Worm (Caenorhabditis elegans) whole organism, L2 larva: ENCODE data around the gene lipl-2.

Experiments used
- C34F6.9 ChIP-seq: fragments of 150-350 bp; optimal IDR thresholded peaks from 2 replicates; lab custom pipeline; 2014; ENCODE audit warnings: missing biosample characterization, missing genetic modification characterization
- F13H6.1 ChIP-seq: sonication (generic microtip); optimal IDR thresholded peaks from 2 replicates; lab custom pipeline; 2016; ENCODE audit warnings: missing genetic modification characterization, missing compliant biosample characterization
- R02D3.7 ChIP-seq: fragments of 150-350 bp; optimal IDR thresholded peaks from 2 replicates; lab custom pipeline; 2014; ENCODE audit warnings: missing biosample characterization, missing genetic modification characterization
- Y55F3AM.14 ChIP-seq: fragments of 200-800 bp; sonication (Bioruptor generic); optimal IDR thresholded peaks from 2 replicates; lab custom pipeline; 2018; ENCODE audit warnings: mild to moderate bottlenecking, missing genetic modification characterization, missing compliant biosample characterization
- ZK546.5 ChIP-seq: sonication (generic microtip); optimal IDR thresholded peaks from 2 replicates; lab custom pipeline; 2017; ENCODE audit warnings: missing biosample characterization, missing genetic modification characterization
- alr-1 ChIP-seq: fragments of 150-350 bp; optimal IDR thresholded peaks from 2 replicates; lab custom pipeline; 2014; ENCODE audit warnings: missing biosample characterization, missing genetic modification characterization
- aly-2 ChIP-seq: fragments of 150-350 bp; optimal IDR thresholded peaks from 2 replicates; lab custom pipeline; 2014; ENCODE audit warnings: missing biosample characterization, missing genetic modification characterization
- ama-1 ChIP-seq: fragments of 150-350 bp; optimal IDR thresholded peaks from 2 replicates; lab custom pipeline; 2018; ENCODE audit warnings: inconsistent platforms
- blmp-1 ChIP-seq: sonication (generic microtip); optimal IDR thresholded peaks from 2 replicates; lab custom pipeline; 2017; ENCODE audit warnings: missing genetic modification characterization, mild to moderate bottlenecking, missing compliant biosample characterization, antibody characterized with exemption, moderate library complexity; ENCODE audit not compliant: insufficient read depth
- ceh-16 ChIP-seq: fragments of 150-350 bp; optimal IDR thresholded peaks from 2 replicates; lab custom pipeline; 2014; ENCODE audit warnings: missing biosample characterization, missing genetic modification characterization
- ceh-82 ChIP-seq: fragments of 150-350 bp; optimal IDR thresholded peaks from 2 replicates; lab custom pipeline; 2014; ENCODE audit warnings: missing biosample characterization, missing genetic modification characterization
- crh-2 ChIP-seq: sonication (generic microtip); optimal IDR thresholded peaks from 2 replicates; lab custom pipeline; 2017; ENCODE audit warnings: missing biosample characterization, missing genetic modification characterization
- egl-27 ChIP-seq: sonication (generic microtip); optimal IDR thresholded peaks from 3 replicates; lab custom pipeline; 2017; ENCODE audit warnings: missing biosample characterization, missing genetic modification reagents, missing genetic modification characterization
- elt-1 ChIP-seq: fragments of 150-350 bp; optimal IDR thresholded peaks from 2 replicates; lab custom pipeline; 2014; ENCODE audit warnings: missing biosample characterization, missing genetic modification characterization
- fos-1 ChIP-seq: fragments of 150-350 bp; optimal IDR thresholded peaks from 2 replicates; lab custom pipeline; 2014; ENCODE audit warnings: missing biosample characterization, missing genetic modification characterization
- lin-11 ChIP-seq: fragments of 150-350 bp; sonication (generic microtip); optimal IDR thresholded peaks from 2 replicates; lab custom pipeline; 2014; ENCODE audit warnings: missing biosample characterization, missing genetic modification characterization, inconsistent platforms, mixed read lengths
- lin-13 ChIP-seq: fragments of 150-350 bp; optimal IDR thresholded peaks from 2 replicates; lab custom pipeline; 2014; ENCODE audit warnings: missing biosample characterization, missing genetic modification reagents, missing genetic modification characterization
- lin-39 ChIP-seq: fragments of 150-350 bp; optimal IDR thresholded peaks from 2 replicates; lab custom pipeline; 2014; ENCODE audit warnings: missing biosample characterization, missing genetic modification reagents, missing genetic modification characterization
- lsy-2 ChIP-seq, 2 experiments: fragments of 150-350 bp in 1 of 2; sonication (generic microtip) in 1 of 2; optimal IDR thresholded peaks; 2 replicates each; lab custom pipeline; 2014 to 2017; ENCODE audit warnings: missing biosample characterization in 2 of 2, missing genetic modification characterization in 2 of 2
- mab-5 ChIP-seq: fragments of 150-350 bp; optimal IDR thresholded peaks from 2 replicates; lab custom pipeline; 2014; ENCODE audit warnings: missing biosample characterization, missing genetic modification characterization
- mbf-1 ChIP-seq: sonication (generic microtip); optimal IDR thresholded peaks from 2 replicates; lab custom pipeline; 2017; ENCODE audit warnings: missing biosample characterization, missing genetic modification characterization
- nhr-10 ChIP-seq: sonication (generic microtip); optimal IDR thresholded peaks from 2 replicates; lab custom pipeline; 2017; ENCODE audit warnings: missing biosample characterization, missing genetic modification characterization
- nhr-11 ChIP-seq: fragments of 150-350 bp; optimal IDR thresholded peaks from 2 replicates; lab custom pipeline; 2014; ENCODE audit warnings: missing biosample characterization, missing genetic modification characterization
- nhr-12 ChIP-seq: fragments of 150-350 bp; optimal IDR thresholded peaks from 2 replicates; lab custom pipeline; 2014; ENCODE audit warnings: missing biosample characterization, missing genetic modification characterization
- nhr-129 ChIP-seq: fragments of 150-350 bp; optimal IDR thresholded peaks from 2 replicates; lab custom pipeline; 2014; ENCODE audit warnings: missing biosample characterization, missing genetic modification characterization
- nhr-21 ChIP-seq: fragments of 150-350 bp; optimal IDR thresholded peaks from 2 replicates; lab custom pipeline; 2014; ENCODE audit warnings: missing biosample characterization, missing genetic modification characterization
- nhr-23 ChIP-seq: fragments of 150-350 bp; optimal IDR thresholded peaks from 2 replicates; lab custom pipeline; 2014; ENCODE audit warnings: missing biosample characterization, missing genetic modification reagents, missing genetic modification characterization
- nhr-25 ChIP-seq: fragments of 150-350 bp; sonication (generic microtip); optimal IDR thresholded peaks from 3 replicates; lab custom pipeline; 2014; ENCODE audit warnings: missing biosample characterization, missing genetic modification characterization
- nhr-6 ChIP-seq: fragments of 150-350 bp; optimal IDR thresholded peaks from 2 replicates; lab custom pipeline; 2014; ENCODE audit warnings: missing biosample characterization, missing genetic modification characterization
- nhr-77 ChIP-seq: fragments of 150-350 bp; optimal IDR thresholded peaks from 2 replicates; lab custom pipeline; 2014; ENCODE audit warnings: missing biosample characterization, missing genetic modification characterization
- skn-1 ChIP-seq: sonication (generic microtip); optimal IDR thresholded peaks from 2 replicates; lab custom pipeline; 2017; ENCODE audit warnings: missing biosample characterization, missing genetic modification characterization
- sma-3 ChIP-seq: sonication (generic microtip); optimal IDR thresholded peaks from 2 replicates; lab custom pipeline; 2016; ENCODE audit warnings: missing genetic modification reagents, missing genetic modification characterization, missing compliant biosample characterization
- sma-9 ChIP-seq, 2 experiments: fragments of 150-350 bp in 1 of 2; sonication (generic microtip) in 1 of 2; optimal IDR thresholded peaks; 2 replicates each; lab custom pipeline; 2014 to 2016; ENCODE audit warnings: missing genetic modification characterization in 2 of 2, mild to moderate bottlenecking in 1 of 2, missing biosample characterization in 1 of 2, missing compliant biosample characterization in 1 of 2, missing genetic modification reagents in 1 of 2, moderate library complexity in 1 of 2
- snpc-4 ChIP-seq: fragments of 150-350 bp; optimal IDR thresholded peaks from 2 replicates; lab custom pipeline; 2014; ENCODE audit warnings: missing biosample characterization, missing genetic modification characterization
- unc-39 ChIP-seq: fragments of 150-350 bp; optimal IDR thresholded peaks from 2 replicates; lab custom pipeline; 2014; ENCODE audit warnings: missing biosample characterization, missing genetic modification characterization
- unc-55 ChIP-seq: fragments of 150-350 bp; sonication (generic microtip); optimal IDR thresholded peaks from 3 replicates; lab custom pipeline; 2014; ENCODE audit warnings: missing biosample characterization, missing genetic modification reagents, missing genetic modification characterization
- unc-62 ChIP-seq: fragments of 150-350 bp; optimal IDR thresholded peaks from 2 replicates; lab custom pipeline; 2014; ENCODE audit warnings: missing biosample characterization, missing genetic modification reagents, missing genetic modification characterization
- zag-1 ChIP-seq: fragments of 150-350 bp; optimal IDR thresholded peaks from 2 replicates; lab custom pipeline; 2014; ENCODE audit warnings: missing biosample characterization, missing genetic modification characterization
- ztf-1 ChIP-seq: fragments of 200-800 bp; sonication (Bioruptor generic); conservative IDR thresholded peaks from 2 replicates; pipeline ENCODE4 v1.3.6; 2022; ENCODE audit warnings: missing genetic modification characterization, missing compliant biosample characterization
- ztf-11 ChIP-seq: sonication (generic microtip); optimal IDR thresholded peaks from 2 replicates; lab custom pipeline; 2017; ENCODE audit warnings: missing biosample characterization, missing genetic modification characterization
- ztf-4 ChIP-seq: fragments of 150-350 bp; optimal IDR thresholded peaks from 2 replicates; lab custom pipeline; 2014; ENCODE audit warnings: missing biosample characterization, missing genetic modification characterization

The lipl-2 gene

DNA sequence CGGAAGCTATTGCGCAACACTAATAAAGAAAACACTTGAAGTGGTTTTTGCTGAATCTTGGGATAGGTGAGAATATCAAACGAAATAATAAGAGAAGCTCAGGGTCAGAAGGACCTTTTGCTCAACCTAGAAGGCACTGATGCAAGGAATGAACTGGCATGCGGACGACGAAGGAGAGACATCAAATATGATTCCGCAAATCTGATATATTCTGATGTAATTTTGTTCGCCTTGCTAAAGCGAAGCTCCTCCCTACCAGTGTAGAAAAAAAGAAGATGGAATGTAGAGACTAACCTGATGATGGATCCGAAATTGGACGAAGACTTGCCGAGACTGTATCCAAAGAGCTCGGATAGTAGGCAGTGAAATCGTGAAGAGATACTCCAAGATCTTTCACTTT lies 23.4 kb upstream of the lipl-2 start:
- TF ChIP-seq nhr-11 (tag; lab: Kevin White, UChicago): no peak
- TF ChIP-seq nhr-129: no peak
- no peak for TF ChIP-seq ztf-11 (tag; lab: Kevin White, UChicago)
- no peak for TF ChIP-seq elt-1 (tag; lab: Kevin White, UChicago)
- TF ChIP-seq lsy-2 (tag; optimal IDR thresholded peaks at IDR 0.05; lab: Kevin White, UChicago): no peak
- no peak for TF ChIP-seq ZK546.5 (tag; lab: Kevin White, UChicago)
- no peak for TF ChIP-seq lin-11
- TF ChIP-seq alr-1 (tag; lab: Kevin White, UChicago): no peak
- no peak for TF ChIP-seq nhr-77 (tag; lab: Kevin White, UChicago)
- TF ChIP-seq aly-2: no peak
- no peak for TF ChIP-seq ztf-4
- no peak for TF ChIP-seq R02D3.7 (tag; lab: Kevin White, UChicago)
- TF ChIP-seq C34F6.9 (tag; lab: Kevin White, UChicago): no peak
- no peak for TF ChIP-seq ztf-1 (GFP tag; lab: Robert Waterston, UW)
- no peak for TF ChIP-seq sma-3 (GFP tag; lab: Kevin White, UChicago)
- no peak for TF ChIP-seq nhr-23
- TF ChIP-seq sma-9 (GFP tag; optimal IDR thresholded peaks at IDR 0.05; lab: Kevin White, UChicago): no peak
- no peak for TF ChIP-seq sma-9 (tag; optimal IDR thresholded peaks at IDR 0.05; lab: Kevin White, UChicago)
- TF ChIP-seq mab-5: no peak

DNA sequence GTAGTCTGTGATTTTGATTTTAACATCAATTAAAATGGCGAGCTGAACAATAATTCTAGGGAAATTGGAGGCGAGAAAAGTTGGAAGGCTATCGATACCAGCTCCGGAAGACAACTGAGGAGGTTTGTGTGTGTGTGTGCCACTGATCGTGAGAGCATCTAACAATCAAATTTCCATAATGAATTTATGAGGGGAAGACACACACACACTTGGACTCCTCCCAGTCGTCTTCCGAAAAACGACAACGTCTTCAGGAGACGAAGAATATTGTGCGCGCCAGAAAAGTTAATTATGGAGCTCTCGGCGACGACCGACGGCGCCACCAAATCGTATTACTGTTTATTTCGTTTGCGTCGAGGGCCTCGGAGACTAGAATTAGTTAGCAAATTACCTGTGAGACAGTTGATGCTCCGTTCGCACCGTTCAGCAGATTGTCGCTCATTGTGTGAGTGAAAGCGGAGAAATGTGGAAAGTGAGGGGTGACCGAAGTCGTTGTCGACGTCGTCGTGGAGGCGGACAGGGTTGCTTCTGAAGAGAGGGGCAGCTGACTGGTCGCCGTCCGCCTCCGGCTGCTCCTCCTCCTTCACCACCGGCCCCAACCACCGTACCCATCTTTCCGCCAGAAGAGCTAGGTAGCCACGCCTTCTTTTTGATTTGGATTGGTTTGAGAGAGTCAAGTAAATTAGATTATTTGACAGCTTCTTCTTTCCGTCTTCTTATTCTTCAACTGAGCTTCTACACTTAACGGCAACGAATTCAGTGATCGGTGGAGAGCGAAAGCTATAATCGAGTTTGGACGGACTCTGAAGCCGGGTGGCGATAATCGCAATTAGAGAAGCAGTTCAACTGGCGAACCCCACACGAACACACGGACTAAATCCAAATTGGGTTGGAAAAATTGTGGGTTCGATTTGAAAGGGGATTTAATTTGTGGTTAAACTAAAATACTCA lies 22.3 kb upstream of the lipl-2 start, which contains the start of gene unc-42:
TSS of gene unc-42 (minus strand) at position 564 of the 951 bp plus-strand sequence.
- TF ChIP-seq snpc-4 (tag; lab: Kevin White, UChicago) (no peak), R02D3.7 (tag; lab: Kevin White, UChicago) (no peak), nhr-129 (no peak), zag-1 (tag; lab: Kevin White, UChicago) (peak; percentile 54), crh-2 (no peak), unc-39 (tag; lab: Kevin White, UChicago) (no peak), nhr-6 (tag; lab: Kevin White, UChicago) (no peak), nhr-11 (tag; lab: Kevin White, UChicago) (no peak), ceh-16 (no peak), ZK546.5 (tag; lab: Kevin White, UChicago) (no peak), sma-9 (GFP tag; optimal IDR thresholded peaks at IDR 0.05; lab: Kevin White, UChicago) (peak; percentile 56), sma-9 (tag; optimal IDR thresholded peaks at IDR 0.05; lab: Kevin White, UChicago) (no peak), lin-39 (no peak), elt-1 (tag; lab: Kevin White, UChicago) (no peak), nhr-12 (tag; lab: Kevin White, UChicago) (no peak), unc-62 (GFP tag; lab: Kevin White, UChicago) (no peak), nhr-23 (no peak), Y55F3AM.14 (GFP tag; lab: Kevin White, UChicago) (no peak), nhr-25 (tag; lab: Kevin White, UChicago) (no peak), alr-1 (tag; lab: Kevin White, UChicago) (no peak), unc-55 (GFP tag; lab: Kevin White, UChicago) (no peak), lsy-2 (tag; optimal IDR thresholded peaks at IDR 0.05; lab: Kevin White, UChicago) (peak in 1 of 2 experiments; percentile 30), ztf-11 (tag; lab: Kevin White, UChicago) (no peak), lin-13 (GFP tag; lab: Kevin White, UChicago) (no peak)

DNA sequence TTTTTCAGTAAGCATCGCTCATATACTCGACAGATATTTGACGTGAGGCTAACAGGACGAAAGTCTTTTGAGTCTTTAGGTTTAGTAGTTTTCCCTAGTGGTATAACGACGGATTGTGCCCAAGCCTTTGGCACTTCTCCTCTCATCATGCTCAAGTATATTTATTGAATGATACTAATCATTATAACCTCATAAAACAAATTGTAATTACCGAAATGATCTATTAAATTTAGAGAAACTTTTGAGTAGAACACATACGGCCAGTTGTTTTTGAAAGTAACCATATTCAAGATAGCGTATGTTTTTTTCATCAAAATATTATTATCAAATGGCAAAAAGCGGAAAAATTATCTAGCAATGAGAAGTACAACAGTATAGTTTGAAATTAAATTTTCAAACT lies 20.1 kb upstream of the lipl-2 start:
- TF ChIP-seq nhr-25 (tag; lab: Kevin White, UChicago) (no peak), ztf-11 (tag; lab: Kevin White, UChicago) (no peak), ZK546.5 (tag; lab: Kevin White, UChicago) (no peak), nhr-21 (tag; lab: Kevin White, UChicago) (no peak), alr-1 (tag; lab: Kevin White, UChicago) (no peak)

ce11 chrV:9771970-9772369 lies 19.4 kb upstream of the lipl-2 start, which contains the start of gene F46B6.2:
Gene F46B6.2 (plus strand): TSS chrV:9772285.
- no peak for TF ChIP-seq ceh-16
- no peak for TF ChIP-seq blmp-1 (tag; lab: Kevin White, UChicago)
- TF ChIP-seq F13H6.1 (tag; lab: Kevin White, UChicago): no peak
- no peak for TF ChIP-seq snpc-4 (tag; lab: Kevin White, UChicago)
- TF ChIP-seq elt-1 (tag; lab: Kevin White, UChicago): no peak
- TF ChIP-seq fos-1: no peak
- TF ChIP-seq alr-1 (tag; lab: Kevin White, UChicago): no peak
- TF ChIP-seq nhr-129: no peak
- no peak for TF ChIP-seq mbf-1 (tag; lab: Kevin White, UChicago)
- no peak for TF ChIP-seq ZK546.5 (tag; lab: Kevin White, UChicago)
- TF ChIP-seq egl-27 (tag; lab: Kevin White, UChicago): no peak
- TF ChIP-seq ama-1: no peak
- no peak for TF ChIP-seq ceh-82 (tag; lab: Kevin White, UChicago)
- no peak for TF ChIP-seq Y55F3AM.14 (GFP tag; lab: Kevin White, UChicago)
- TF ChIP-seq R02D3.7 (tag; lab: Kevin White, UChicago): no peak
- no peak for TF ChIP-seq skn-1 (tag; lab: Kevin White, UChicago)
- no peak for TF ChIP-seq nhr-10 (tag; lab: Kevin White, UChicago)
